Worm (Caenorhabditis elegans): ENCODE data around the gene frpr-4.

The frpr-4 gene

ce11 chrII:5201922-5202562 lies 53.3 kb downstream of the frpr-4 start (continued):
- TF ChIP-seq lsy-2 (tag; optimal IDR thresholded peaks at IDR 0.05) = peak in 1 of 2 experiments; percentile 10
- TF ChIP-seq grh-1 (GFP tag; IDR thresholded peaks at IDR 0.05) = no peak
- peak; percentile 46 for TF ChIP-seq blmp-1 (tag; optimal IDR thresholded peaks at IDR 0.05)
- TF ChIP-seq tlp-1 (tag; optimal IDR thresholded peaks at IDR 0.05) = peak; percentile 69
- no peak for TF ChIP-seq F16B12.6 (tag; optimal IDR thresholded peaks at IDR 0.05)
- no peak for TF ChIP-seq pag-3 (tag; optimal IDR thresholded peaks at IDR 0.05; ENCODE audit: borderline replicate concordance, insufficient read depth)
- TF ChIP-seq mep-1 (tag; optimal IDR thresholded peaks at IDR 0.05) = peak; percentile 22
- TF ChIP-seq nhr-84 (tag; optimal IDR thresholded peaks at IDR 0.05) = no peak
- TF ChIP-seq C04F5.9 (tag; optimal IDR thresholded peaks at IDR 0.05) = no peak
- no peak for TF ChIP-seq ceh-90 (tag; optimal IDR thresholded peaks at IDR 0.05)
- TF ChIP-seq snpc-4 (tag; optimal IDR thresholded peaks at IDR 0.05) = no peak
- TF ChIP-seq fos-1 (tag; optimal IDR thresholded peaks at IDR 0.05) = no peak
- TF ChIP-seq egl-27 (tag; optimal IDR thresholded peaks at IDR 0.05) = no peak
- TF ChIP-seq lir-3 (tag; optimal IDR thresholded peaks at IDR 0.05; ENCODE audit: poor library complexity) = no peak
- TF ChIP-seq jun-1 (tag; optimal IDR thresholded peaks at IDR 0.05) = peak; percentile 61

ce11 chrII:5200987-5201582 lies 54.2 kb downstream of the frpr-4 start:
- TF ChIP-seq C16A3.4 (tag; optimal IDR thresholded peaks at IDR 0.05) = peak; percentile 7
- TF ChIP-seq efl-1 (optimal IDR thresholded peaks at IDR 0.05) = peak; percentile 49 to 50
- TF ChIP-seq efl-1 (GFP tag; optimal IDR thresholded peaks at IDR 0.05 in 1 of 2) = peak; percentile 14 to 90
- TF ChIP-seq ces-1 (GFP tag; optimal IDR thresholded peaks at IDR 0.05) = no peak
- TF ChIP-seq ets-5 (GFP tag; IDR thresholded peaks at IDR 0.05) = no peak
- peak in 1 of 3 experiments; percentile 20 for TF ChIP-seq ceh-82 (tag; optimal IDR thresholded peaks at IDR 0.05)
- no peak for TF ChIP-seq vab-15 (tag; optimal IDR thresholded peaks at IDR 0.05)
- TF ChIP-seq tbx-2 (tag; optimal IDR thresholded peaks at IDR 0.05) = peak; percentile 46
- peak; percentile 26 for TF ChIP-seq skn-1 (tag; optimal IDR thresholded peaks at IDR 0.05)
- TF ChIP-seq elt-3 (tag; optimal IDR thresholded peaks at IDR 0.05) = peak in 1 of 6 experiments; percentile 45
- no peak for TF ChIP-seq lin-13 (GFP tag; optimal IDR thresholded peaks at IDR 0.05)
- TF ChIP-seq lin-39 (tag; optimal IDR thresholded peaks at IDR 0.05) = no peak
- TF ChIP-seq swsn-7 (tag; optimal IDR thresholded peaks at IDR 0.05) = peak; percentile 30
- no peak for TF ChIP-seq mab-9 (GFP tag; IDR thresholded peaks at IDR 0.05)
- TF ChIP-seq snu-23 (GFP tag; optimal IDR thresholded peaks at IDR 0.05) = peak; percentile 70
- TF ChIP-seq fkh-4 (tag; optimal IDR thresholded peaks at IDR 0.05; ENCODE audit: borderline replicate concordance) = no peak
- peak; percentile 85 for TF ChIP-seq lin-14 (GFP tag; optimal IDR thresholded peaks at IDR 0.05)
- TF ChIP-seq nhr-71 (tag; optimal IDR thresholded peaks at IDR 0.05) = peak; percentile 78
- peak; percentile 40 for TF ChIP-seq unc-86 (tag; optimal IDR thresholded peaks at IDR 0.05)
- TF ChIP-seq zag-1 (tag; optimal IDR thresholded peaks at IDR 0.05) = no peak
- no peak for TF ChIP-seq aha-1 (tag; optimal IDR thresholded peaks at IDR 0.05)
- TF ChIP-seq snpc-4 (tag; optimal IDR thresholded peaks at IDR 0.05) = peak; percentile 38
- TF ChIP-seq F16B12.6 (tag; optimal IDR thresholded peaks at IDR 0.05) = no peak
- TF ChIP-seq egl-13 (tag; optimal IDR thresholded peaks at IDR 0.05) = no peak
- no peak for TF ChIP-seq nhr-11 (tag; optimal IDR thresholded peaks at IDR 0.05)
- TF ChIP-seq dpl-1 (GFP tag; optimal IDR thresholded peaks at IDR 0.05) = peak in 2 of 3 experiments; percentile 11 to 23
- TF ChIP-seq fos-1 (tag; optimal IDR thresholded peaks at IDR 0.05) = no peak
- peak; percentile 23 for TF ChIP-seq fkh-8 (tag; optimal IDR thresholded peaks at IDR 0.05)
- TF ChIP-seq tlp-1 (tag; optimal IDR thresholded peaks at IDR 0.05) = no peak
- TF ChIP-seq mep-1 (tag; optimal IDR thresholded peaks at IDR 0.05) = peak; percentile 41
- TF ChIP-seq sup-37 (GFP tag; optimal IDR thresholded peaks at IDR 0.05) = no peak
- peak; percentile 31 to 37 for TF ChIP-seq lin-35 (GFP tag; optimal IDR thresholded peaks at IDR 0.05)
- TF ChIP-seq blmp-1 (tag; optimal IDR thresholded peaks at IDR 0.05) = peak; percentile 87
- peak; percentile 48 for TF ChIP-seq rnt-1 (tag; optimal IDR thresholded peaks at IDR 0.05)
- no peak for TF ChIP-seq lir-3 (tag; optimal IDR thresholded peaks at IDR 0.05; ENCODE audit: poor library complexity)
- peak; percentile 22 to 65 for TF ChIP-seq lsy-2 (tag; optimal IDR thresholded peaks at IDR 0.05)
- TF ChIP-seq ama-1 (optimal IDR thresholded peaks at IDR 0.05) = no peak
- TF ChIP-seq unc-30 (tag; optimal IDR thresholded peaks at IDR 0.05) = no peak
- peak; percentile 20; the same call in 1 of the 2 replicates for TF ChIP-seq nhr-19 (GFP tag; conservative IDR thresholded peaks at IDR 0.05)
- TF ChIP-seq isw-1 (GFP tag; IDR thresholded peaks at IDR 0.05) = no peak
- no peak for TF ChIP-seq elt-2 (tag; optimal IDR thresholded peaks at IDR 0.05)
- TF ChIP-seq dsc-1 (tag; optimal IDR thresholded peaks at IDR 0.05) = peak; percentile 63

Measured in whole organism, L1 larva.